Worm (Caenorhabditis elegans) whole organism, L3 larva: ENCODE measurements around the gene vhp-1.
A peak's percentile ranks its signal among the peaks of the same experiment; 100 is the strongest.

ENCODE experiments used
- R02D3.7 ChIP-seq: fragments of 150-350 bp; optimal IDR thresholded peaks from 2 replicates; lab custom pipeline; 2014; ENCODE audit warnings: missing biosample characterization, missing genetic modification characterization
- aly-2 ChIP-seq: fragments of 150-350 bp; optimal IDR thresholded peaks from 2 replicates; lab custom pipeline; 2014; ENCODE audit warnings: missing biosample characterization, missing genetic modification characterization
- ama-1 ChIP-seq: fragments of 150-350 bp; optimal IDR thresholded peaks from 2 replicates; lab custom pipeline; 2018
- ceh-16 ChIP-seq: sonication (generic microtip); optimal IDR thresholded peaks from 2 replicates; lab custom pipeline; 2017; ENCODE audit warnings: missing biosample characterization, missing genetic modification characterization
- ceh-28 ChIP-seq: fragments of 150-350 bp; optimal IDR thresholded peaks from 2 replicates; lab custom pipeline; 2014; ENCODE audit warnings: missing biosample characterization, missing genetic modification reagents, missing genetic modification characterization
- ceh-82 ChIP-seq: fragments of 150-350 bp; optimal IDR thresholded peaks from 2 replicates; lab custom pipeline; 2014; ENCODE audit warnings: missing biosample characterization, missing genetic modification characterization
- ceh-9 ChIP-seq: sonication (generic microtip); optimal IDR thresholded peaks from 2 replicates; lab custom pipeline; 2018; ENCODE audit warnings: missing biosample characterization, missing genetic modification characterization
- daf-12 ChIP-seq: fragments of 150-350 bp; optimal IDR thresholded peaks from 2 replicates; lab custom pipeline; 2014; ENCODE audit warnings: missing biosample characterization, missing genetic modification reagents, missing genetic modification characterization
- egl-27 ChIP-seq: sonication (generic microtip); optimal IDR thresholded peaks from 4 replicates; lab custom pipeline; 2017; ENCODE audit warnings: missing biosample characterization, missing genetic modification reagents, missing genetic modification characterization
- egl-5 ChIP-seq: fragments of 150-350 bp; optimal IDR thresholded peaks from 2 replicates; lab custom pipeline; 2017; ENCODE audit warnings: missing biosample characterization, missing genetic modification reagents, missing genetic modification characterization, inconsistent platforms
- elt-2 ChIP-seq: sonication (generic microtip); optimal IDR thresholded peaks from 2 replicates; lab custom pipeline; 2016; ENCODE audit warnings: missing genetic modification reagents, mild to moderate bottlenecking, missing genetic modification characterization, missing compliant biosample characterization
- elt-3 ChIP-seq, 3 experiments: fragments of 150-350 bp in 1 of 3; sonication (generic microtip) in 2 of 3; optimal IDR thresholded peaks; 2 replicates in 2 of 3; 4 replicates in 1 of 3; lab custom pipeline; 2014 to 2017; ENCODE audit warnings: missing biosample characterization in 3 of 3, missing genetic modification characterization in 3 of 3
- eor-1 ChIP-seq, 2 experiments: fragments of 150-350 bp; optimal IDR thresholded peaks; 2 replicates each; lab custom pipeline; 2014 to 2018; ENCODE audit warnings: missing biosample characterization in 2 of 2, missing genetic modification characterization in 2 of 2
- fkh-10 ChIP-seq: sonication (generic microtip); optimal IDR thresholded peaks from 2 replicates; lab custom pipeline; 2017; ENCODE audit warnings: missing biosample characterization, missing genetic modification reagents, missing genetic modification characterization
- fkh-2 ChIP-seq: fragments of 150-350 bp; optimal IDR thresholded peaks from 2 replicates; lab custom pipeline; 2014; ENCODE audit warnings: missing biosample characterization, missing genetic modification reagents, missing genetic modification characterization
- fos-1 ChIP-seq: fragments of 150-350 bp; optimal IDR thresholded peaks from 2 replicates; lab custom pipeline; 2014; ENCODE audit warnings: missing biosample characterization, missing genetic modification characterization
- hmg-11 ChIP-seq: sonication (generic microtip); optimal IDR thresholded peaks from 2 replicates; lab custom pipeline; 2016; ENCODE audit warnings: missing genetic modification characterization, missing compliant biosample characterization
- jun-1 ChIP-seq: fragments of 150-350 bp; optimal IDR thresholded peaks from 2 replicates; lab custom pipeline; 2014; ENCODE audit warnings: missing biosample characterization, missing genetic modification reagents, missing genetic modification characterization
- lin-15B ChIP-seq: fragments of 150-350 bp; optimal IDR thresholded peaks from 2 replicates; lab custom pipeline; 2014; ENCODE audit warnings: missing biosample characterization, missing genetic modification characterization
- lin-39 ChIP-seq: fragments of 150-350 bp; optimal IDR thresholded peaks from 2 replicates; lab custom pipeline; 2018; ENCODE audit warnings: missing biosample characterization, missing genetic modification reagents, missing genetic modification characterization
- lsy-12 ChIP-seq: sonication (generic microtip); optimal IDR thresholded peaks from 2 replicates; lab custom pipeline; 2016; ENCODE audit warnings: mild to moderate bottlenecking, missing genetic modification characterization, missing compliant biosample characterization
- mdl-1 ChIP-seq: fragments of 150-350 bp; optimal IDR thresholded peaks from 2 replicates; lab custom pipeline; 2014; ENCODE audit warnings: missing biosample characterization, missing genetic modification characterization
- mml-1 ChIP-seq: fragments of 150-350 bp; sonication (generic microtip); optimal IDR thresholded peaks from 3 replicates; lab custom pipeline; 2014; ENCODE audit warnings: missing biosample characterization, missing genetic modification characterization
- nhr-11 ChIP-seq: fragments of 150-350 bp; optimal IDR thresholded peaks from 2 replicates; lab custom pipeline; 2014; ENCODE audit warnings: missing biosample characterization, missing genetic modification characterization
- nhr-12 ChIP-seq: fragments of 150-350 bp; optimal IDR thresholded peaks from 2 replicates; lab custom pipeline; 2014; ENCODE audit warnings: missing biosample characterization, missing genetic modification characterization
- nhr-23 ChIP-seq: fragments of 150-350 bp; optimal IDR thresholded peaks from 2 replicates; lab custom pipeline; 2014; ENCODE audit warnings: missing biosample characterization, missing genetic modification reagents, missing genetic modification characterization
- nhr-237 ChIP-seq: fragments of 150-350 bp; optimal IDR thresholded peaks from 2 replicates; lab custom pipeline; 2014; ENCODE audit warnings: missing biosample characterization, missing genetic modification characterization
- nhr-25 ChIP-seq: sonication (generic microtip); optimal IDR thresholded peaks from 2 replicates; lab custom pipeline; 2017; ENCODE audit warnings: missing biosample characterization, missing genetic modification characterization
- nhr-28 ChIP-seq: fragments of 150-350 bp; optimal IDR thresholded peaks from 2 replicates; lab custom pipeline; 2014; ENCODE audit warnings: missing biosample characterization, missing genetic modification characterization
- nhr-43 ChIP-seq: sonication (generic microtip); optimal IDR thresholded peaks from 2 replicates; lab custom pipeline; 2016; ENCODE audit warnings: mild to moderate bottlenecking, missing genetic modification characterization, missing compliant biosample characterization; ENCODE audit not compliant: poor library complexity, severe bottlenecking
- nhr-67 ChIP-seq: fragments of 150-350 bp; optimal IDR thresholded peaks from 2 replicates; lab custom pipeline; 2014; ENCODE audit warnings: missing biosample characterization, missing genetic modification characterization
- nhr-76 ChIP-seq: fragments of 150-350 bp; sonication (generic microtip); optimal IDR thresholded peaks from 5 replicates; lab custom pipeline; 2014; ENCODE audit warnings: missing biosample characterization, missing genetic modification characterization
- nhr-77 ChIP-seq: fragments of 150-350 bp; optimal IDR thresholded peaks from 2 replicates; lab custom pipeline; 2014; ENCODE audit warnings: missing biosample characterization, missing genetic modification characterization
- pha-4 ChIP-seq: fragments of 150-350 bp; optimal IDR thresholded peaks from 2 replicates; lab custom pipeline; 2014; ENCODE audit warnings: missing biosample characterization, missing genetic modification reagents, missing genetic modification characterization
- pqm-1 ChIP-seq: fragments of 150-350 bp; optimal IDR thresholded peaks from 2 replicates; lab custom pipeline; 2017; ENCODE audit warnings: missing biosample characterization, missing genetic modification characterization, inconsistent platforms
- snpc-4 ChIP-seq: fragments of 150-350 bp; optimal IDR thresholded peaks from 2 replicates; lab custom pipeline; 2014; ENCODE audit warnings: missing biosample characterization, missing genetic modification characterization
- tbx-2 ChIP-seq: sonication (generic microtip); optimal IDR thresholded peaks from 2 replicates; lab custom pipeline; 2016; ENCODE audit warnings: mild to moderate bottlenecking, missing genetic modification characterization, missing compliant biosample characterization
- unc-39 ChIP-seq: sonication (generic microtip); optimal IDR thresholded peaks from 4 replicates; lab custom pipeline; 2017; ENCODE audit warnings: missing biosample characterization, missing genetic modification characterization
- zag-1 ChIP-seq: fragments of 150-350 bp; optimal IDR thresholded peaks from 2 replicates; lab custom pipeline; 2014; ENCODE audit warnings: missing biosample characterization, missing genetic modification characterization
- ztf-4 ChIP-seq: fragments of 150-350 bp; optimal IDR thresholded peaks from 2 replicates; lab custom pipeline; 2014; ENCODE audit warnings: missing biosample characterization, missing genetic modification characterization

vhp-1 gene

ce11 chrII:5379614-5380077, 56.6 kb downstream of the vhp-1 start, which contains the start of gene pkc-3 (continued):
- no peak for TF ChIP-seq nhr-67 (tag; lab: Kevin White, UChicago)
- no peak for TF ChIP-seq zag-1 (tag; lab: Kevin White, UChicago)
- TF ChIP-seq nhr-77 = no peak
- TF ChIP-seq ceh-82 (tag; lab: Kevin White, UChicago) = no peak
- TF ChIP-seq ceh-16 (tag; lab: Kevin White, UChicago) = no peak
- peak; percentile 75 for TF ChIP-seq lin-15B (tag; lab: Kevin White, UChicago)
- no peak for TF ChIP-seq egl-5 (tag; lab: Kevin White, UChicago)
- peak in 2 of 3 experiments; percentile 17 to 30 for TF ChIP-seq elt-3 (tag; optimal IDR thresholded peaks at IDR 0.05; lab: Kevin White, UChicago)
- TF ChIP-seq ztf-4 (tag; lab: Kevin White, UChicago) = peak; percentile 26
- TF ChIP-seq lsy-12 = no peak
- TF ChIP-seq eor-1 (tag; optimal IDR thresholded peaks at IDR 0.05; lab: Kevin White, UChicago) = no peak
- TF ChIP-seq ama-1 (lab: Kevin White, UChicago) = peak; percentile 96
- TF ChIP-seq nhr-237 (tag; lab: Kevin White, UChicago) = no peak
- TF ChIP-seq jun-1 (tag; lab: Kevin White, UChicago) = peak; percentile 77
- no peak for TF ChIP-seq daf-12 (tag; lab: Kevin White, UChicago)
- TF ChIP-seq, all 47 proteins: peak for 18

DNA sequence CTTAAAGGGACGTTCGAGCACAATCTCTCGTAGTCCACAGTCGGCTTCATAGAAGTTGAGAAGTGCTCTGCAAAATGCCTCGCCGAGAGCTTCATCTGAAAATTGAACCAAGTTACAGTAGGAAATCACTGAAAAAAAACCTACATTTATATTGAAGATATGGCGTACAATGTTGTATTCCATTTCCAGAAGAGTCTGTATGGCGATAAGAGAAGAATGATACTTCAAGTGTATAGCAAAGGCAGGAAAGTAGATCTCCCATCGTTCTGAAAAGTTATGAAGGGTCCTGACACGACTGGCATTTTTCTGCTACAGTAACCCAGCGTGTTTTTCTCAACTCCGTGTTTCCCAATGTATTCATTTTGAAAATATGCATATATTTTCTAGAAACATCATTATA, 61.2 kb downstream of the vhp-1 start:
- TF ChIP-seq ceh-9 (tag; lab: Kevin White, UChicago) (no peak), nhr-23 (tag; lab: Kevin White, UChicago) (peak; percentile 0), nhr-43 (tag; lab: Kevin White, UChicago) (peak; percentile 8), ztf-4 (tag; lab: Kevin White, UChicago) (no peak), aly-2 (no peak), nhr-77 (no peak), fos-1 (no peak)

- peak; percentile 3 for TF ChIP-seq elt-2 (tag; lab: Kevin White, UChicago)
- TF ChIP-seq nhr-12 = no peak
- no peak for TF ChIP-seq mml-1 (tag; lab: Kevin White, UChicago)
- no peak for TF ChIP-seq hmg-11 (tag; lab: Kevin White, UChicago)
- no peak for TF ChIP-seq R02D3.7 (tag; lab: Kevin White, UChicago)
- TF ChIP-seq nhr-76 = no peak
- no peak for TF ChIP-seq egl-27
Observed at ce11 chrII:5387217-5387616, 64.1 kb downstream of the vhp-1 start, which contains the start of gene ccpp-6. ccpp-6 (minus strand) TSS chrII:5387317.

DNA sequence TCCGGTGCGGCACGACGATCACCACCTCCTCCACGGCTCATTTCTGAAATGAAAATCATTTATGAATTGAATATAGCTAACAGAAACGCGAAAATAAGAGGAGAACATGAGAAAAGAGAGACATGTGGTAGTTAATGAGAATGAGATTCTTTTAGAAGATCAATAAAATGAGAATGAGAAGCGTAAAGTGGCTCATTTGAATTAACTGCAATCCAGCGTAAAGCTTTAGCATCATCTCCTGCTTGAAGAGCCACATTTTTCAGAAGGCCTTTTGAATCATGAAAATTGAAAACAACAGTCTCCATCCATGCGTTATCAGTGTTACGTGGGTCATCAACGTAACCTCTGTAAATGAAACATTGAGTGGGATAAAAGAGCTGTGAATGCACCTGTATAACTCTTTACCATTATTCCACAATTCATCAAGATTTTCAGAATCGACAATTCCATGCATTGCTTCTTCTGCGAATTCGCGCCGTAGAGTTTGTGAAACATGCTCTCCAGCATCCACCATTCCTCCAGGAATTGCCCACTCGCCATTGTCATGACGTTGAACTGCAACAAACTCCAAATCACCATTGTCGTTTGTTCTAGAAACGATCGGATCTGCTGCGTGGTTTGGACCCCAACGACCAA, 65.8 kb downstream of the vhp-1 start, which contains the start of gene rsp-4:
rsp-4 (minus strand) TSS at position 51 of the 636 bp plus-strand sequence.
- TF ChIP-seq ceh-28 (tag; lab: Kevin White, UChicago) = no peak
- TF ChIP-seq fkh-10 (GFP tag; lab: Kevin White, UChicago) = no peak
- TF ChIP-seq daf-12 (tag; lab: Kevin White, UChicago) = no peak
- no peak for TF ChIP-seq egl-27
- TF ChIP-seq ceh-82 (tag; lab: Kevin White, UChicago) = no peak
- no peak for TF ChIP-seq unc-39 (tag; lab: Kevin White, UChicago)
- no peak for TF ChIP-seq tbx-2 (tag; lab: Kevin White, UChicago)
- TF ChIP-seq nhr-28 (tag; lab: Kevin White, UChicago) = no peak
- TF ChIP-seq nhr-237 (tag; lab: Kevin White, UChicago) = no peak

ce11 chrII:5389831-5390323, 66.8 kb downstream of the vhp-1 start, which contains the start of gene ndx-6:
ndx-6 (minus strand) TSS chrII:5389881.
- no peak for TF ChIP-seq unc-39 (tag; lab: Kevin White, UChicago)
- TF ChIP-seq pqm-1 (tag; lab: Kevin White, UChicago) = peak; percentile 29
- no peak for TF ChIP-seq fkh-10 (GFP tag; lab: Kevin White, UChicago)
- no peak for TF ChIP-seq ceh-16 (tag; lab: Kevin White, UChicago)
- TF ChIP-seq nhr-23 (tag; lab: Kevin White, UChicago) = peak; percentile 92
- TF ChIP-seq ama-1 (lab: Kevin White, UChicago) = peak; percentile 73
- TF ChIP-seq nhr-76 = no peak
- peak; percentile 61 for TF ChIP-seq R02D3.7 (tag; lab: Kevin White, UChicago)
- peak; percentile 90 for TF ChIP-seq pha-4 (tag; lab: Kevin White, UChicago)
- TF ChIP-seq mml-1 (tag; lab: Kevin White, UChicago) = no peak
- TF ChIP-seq ceh-9 (tag; lab: Kevin White, UChicago) = no peak
- no peak for TF ChIP-seq nhr-11 (tag; lab: Kevin White, UChicago)
- peak; percentile 26 for TF ChIP-seq lsy-12
- TF ChIP-seq ceh-28 (tag; lab: Kevin White, UChicago) = peak; percentile 55
- peak; percentile 71 for TF ChIP-seq jun-1 (tag; lab: Kevin White, UChicago)
- no peak for TF ChIP-seq elt-3 (tag; optimal IDR thresholded peaks at IDR 0.05; lab: Kevin White, UChicago)
- no peak for TF ChIP-seq fkh-2
- TF ChIP-seq ceh-82 (tag; lab: Kevin White, UChicago) = peak; percentile 11
- no peak for TF ChIP-seq mdl-1 (tag; lab: Kevin White, UChicago)
- TF ChIP-seq lin-39 (tag; lab: Kevin White, UChicago) = peak; percentile 79
- peak; percentile 51 for TF ChIP-seq hmg-11 (tag; lab: Kevin White, UChicago)
- peak; percentile 92 for TF ChIP-seq nhr-25 (tag; lab: Kevin White, UChicago)
- no peak for TF ChIP-seq eor-1 (tag; optimal IDR thresholded peaks at IDR 0.05; lab: Kevin White, UChicago)
- TF ChIP-seq snpc-4 (tag; lab: Kevin White, UChicago) = peak; percentile 75
- peak; percentile 66 for TF ChIP-seq tbx-2 (tag; lab: Kevin White, UChicago)
- peak; percentile 64 for TF ChIP-seq egl-5 (tag; lab: Kevin White, UChicago)
- TF ChIP-seq egl-27 = no peak
- peak; percentile 58 for TF ChIP-seq ztf-4 (tag; lab: Kevin White, UChicago)
- peak; percentile 5 for TF ChIP-seq aly-2
